Worm (Caenorhabditis elegans) whole organism, L3 larva: ENCODE measurements around the gene tpk-1.

Experiments used
- lin-15B ChIP-seq: fragments of 150-350 bp; optimal IDR thresholded peaks from 2 replicates; lab custom pipeline; 2014; ENCODE audit warnings: missing biosample characterization, missing genetic modification characterization
- nhr-11 ChIP-seq: fragments of 150-350 bp; optimal IDR thresholded peaks from 2 replicates; lab custom pipeline; 2014; ENCODE audit warnings: missing biosample characterization, missing genetic modification characterization
- nhr-77 ChIP-seq: fragments of 150-350 bp; optimal IDR thresholded peaks from 2 replicates; lab custom pipeline; 2014; ENCODE audit warnings: missing biosample characterization, missing genetic modification characterization
- zag-1 ChIP-seq: fragments of 150-350 bp; optimal IDR thresholded peaks from 2 replicates; lab custom pipeline; 2014; ENCODE audit warnings: missing biosample characterization, missing genetic modification characterization

DNA sequence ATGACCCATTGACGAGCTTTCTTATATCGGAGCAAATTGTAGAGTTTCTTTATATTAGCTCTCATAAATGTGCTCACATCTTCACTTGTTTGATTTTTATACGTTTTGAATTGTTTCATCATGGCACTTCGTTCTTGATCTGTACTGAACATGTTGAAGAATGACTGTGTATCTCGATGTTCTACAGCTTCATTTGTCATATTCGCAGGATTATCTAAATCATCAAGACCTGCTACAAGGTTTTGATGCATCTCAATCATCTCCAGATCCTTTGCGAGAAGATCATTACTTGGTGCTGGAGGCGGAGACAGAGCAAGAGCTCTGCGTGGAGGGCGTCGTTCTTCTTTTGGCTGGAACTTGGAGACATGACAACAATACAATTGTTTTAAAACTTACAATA is 8.7 kb upstream of the tpk-1 start:
- TF ChIP-seq nhr-11 (tag; lab: Kevin White, UChicago) (no peak), zag-1 (tag; lab: Kevin White, UChicago) (no peak), nhr-77 (tag; lab: Kevin White, UChicago) (no peak), lin-15B (tag; lab: Kevin White, UChicago) (no peak)
